Worm (Caenorhabditis elegans): ENCODE measurements around the gene uig-1.

uig-1 gene

ce11 chrV:13259527-13259926 is 36.3 kb downstream of the uig-1 start:
- no peak for TF ChIP-seq flt-1 (GFP tag; IDR thresholded peaks at IDR 0.05)
- TF ChIP-seq med-1 (GFP tag; optimal IDR thresholded peaks at IDR 0.05; ENCODE audit: insufficient read depth), result no peak

DNA sequence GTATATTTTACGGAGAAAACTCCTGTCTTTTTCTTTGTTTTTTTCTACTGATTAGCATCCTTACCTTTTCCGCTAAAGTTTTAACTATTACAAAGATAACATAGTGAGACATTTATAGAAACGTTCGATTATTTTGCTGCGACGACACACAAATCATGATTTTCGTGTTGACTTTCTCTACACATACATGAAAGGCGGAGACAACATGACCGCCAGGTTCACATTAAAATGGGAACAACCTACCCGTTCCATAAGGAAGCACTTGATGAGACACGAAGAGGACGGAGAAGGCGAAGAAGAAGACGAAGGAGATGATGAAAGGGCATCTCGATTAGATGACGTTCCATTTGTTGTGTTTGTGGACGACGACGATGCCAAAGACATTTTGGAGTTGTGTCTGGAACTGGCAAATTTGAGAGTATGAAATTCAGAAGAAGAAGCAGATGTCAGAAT is 36.8 kb downstream of the uig-1 start, which contains the start of gene C34D1.4:
TSS of gene C34D1.4 (minus strand) at position 403 of the 453 bp plus-strand sequence.
- TF ChIP-seq cog-1 (tag; optimal IDR thresholded peaks at IDR 0.05) (no peak), ref-1 (GFP tag; conservative IDR thresholded peaks at IDR 0.05) (no peak), ztf-23 (GFP tag; IDR thresholded peaks at IDR 0.05) (no peak), tab-1 (GFP tag; IDR thresholded peaks at IDR 0.05) (no peak), med-1 (GFP tag; optimal IDR thresholded peaks at IDR 0.05; ENCODE audit: insufficient read depth) (no peak), klf-2 (GFP tag; conservative IDR thresholded peaks at IDR 0.05) (no peak)

ce11 chrV:13252862-13253261 is 42.9 kb downstream of the uig-1 start:
- no peak for TF ChIP-seq flt-1 (GFP tag; IDR thresholded peaks at IDR 0.05)
- no peak for TF ChIP-seq ztf-23 (GFP tag; IDR thresholded peaks at IDR 0.05)
- TF ChIP-seq cog-1 (tag; optimal IDR thresholded peaks at IDR 0.05), result no peak
- TF ChIP-seq klf-2 (GFP tag; conservative IDR thresholded peaks at IDR 0.05), result no peak
- no peak for TF ChIP-seq med-1 (GFP tag; optimal IDR thresholded peaks at IDR 0.05; ENCODE audit: insufficient read depth)
- no peak for TF ChIP-seq tab-1 (GFP tag; IDR thresholded peaks at IDR 0.05)
- TF ChIP-seq ztf-29 (GFP tag; IDR thresholded peaks at IDR 0.05), result no peak
- no peak for TF ChIP-seq T22C8.4 (GFP tag; IDR thresholded peaks at IDR 0.05)
- TF ChIP-seq ref-1 (GFP tag; conservative IDR thresholded peaks at IDR 0.05), result no peak

DNA sequence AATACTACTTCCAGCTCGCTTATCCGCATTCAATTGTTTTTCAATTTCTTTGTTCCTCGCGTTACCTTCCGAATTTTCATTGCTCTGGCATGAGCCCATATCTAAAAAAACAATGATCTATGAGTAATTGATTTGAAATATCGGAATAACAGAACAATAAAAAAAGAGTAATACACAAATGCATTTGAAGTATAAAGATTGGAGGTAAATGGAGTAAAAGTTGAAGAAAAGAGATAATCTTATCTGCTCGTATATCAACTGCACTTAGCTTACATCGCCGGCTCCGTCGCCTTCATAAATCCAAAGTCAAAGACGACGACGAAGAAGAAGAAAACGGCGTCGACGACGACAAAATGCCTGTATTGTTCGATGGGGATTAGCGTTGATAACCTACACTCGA is 46.3 kb downstream of the uig-1 start, which contains the start of gene odr-3:
TSS of gene odr-3 (minus strand) at position 101 of the 400 bp plus-strand sequence.
- TF ChIP-seq T22C8.4 (GFP tag; IDR thresholded peaks at IDR 0.05), result no peak
- TF ChIP-seq cog-1 (tag; optimal IDR thresholded peaks at IDR 0.05), result no peak
- TF ChIP-seq ref-1 (GFP tag; conservative IDR thresholded peaks at IDR 0.05), result no peak
- TF ChIP-seq tab-1 (GFP tag; IDR thresholded peaks at IDR 0.05), result no peak
- TF ChIP-seq med-1 (GFP tag; optimal IDR thresholded peaks at IDR 0.05; ENCODE audit: insufficient read depth), result no peak
- TF ChIP-seq klf-2 (GFP tag; conservative IDR thresholded peaks at IDR 0.05), result no peak
- TF ChIP-seq flt-1 (GFP tag; IDR thresholded peaks at IDR 0.05), result no peak
- TF ChIP-seq ztf-23 (GFP tag; IDR thresholded peaks at IDR 0.05), result no peak
- TF ChIP-seq ztf-29 (GFP tag; IDR thresholded peaks at IDR 0.05), result no peak

- TF ChIP-seq flt-1 (GFP tag; IDR thresholded peaks at IDR 0.05) (no peak), T22C8.4 (GFP tag; IDR thresholded peaks at IDR 0.05) (no peak), klf-2 (GFP tag; conservative IDR thresholded peaks at IDR 0.05) (no peak), cog-1 (tag; optimal IDR thresholded peaks at IDR 0.05) (no peak), ref-1 (GFP tag; conservative IDR thresholded peaks at IDR 0.05) (no peak), med-1 (GFP tag; optimal IDR thresholded peaks at IDR 0.05; ENCODE audit: insufficient read depth) (no peak), tab-1 (GFP tag; IDR thresholded peaks at IDR 0.05) (no peak), ztf-29 (GFP tag; IDR thresholded peaks at IDR 0.05) (no peak), ztf-23 (GFP tag; IDR thresholded peaks at IDR 0.05) (no peak)
These were observed 52.6 kb downstream of the uig-1 start for ce11 chrV:13243205-13243604.

DNA sequence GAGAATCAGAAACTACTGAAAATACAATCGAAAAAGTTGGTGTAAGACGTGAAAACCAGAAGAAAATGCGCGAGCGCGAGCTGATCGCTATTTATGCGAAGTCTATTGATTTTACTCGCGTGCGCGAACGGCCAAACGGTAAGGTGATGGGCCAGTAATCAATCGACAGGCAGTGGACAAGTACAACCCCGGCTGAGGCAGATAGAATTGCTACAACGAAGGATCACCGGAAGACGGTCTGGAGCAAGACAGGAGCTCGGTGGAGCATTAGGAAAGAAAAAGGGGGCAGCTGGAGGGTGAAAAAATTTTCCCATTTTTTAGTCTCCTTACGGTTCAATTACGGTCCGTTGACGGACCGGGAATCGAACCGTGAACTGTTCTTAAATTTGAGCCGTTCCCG is 56.1 kb downstream of the uig-1 start:
- 0 out of 2 replicates have a peak, but pooled peaks have one; percentile 41 for TF ChIP-seq tab-1 (GFP tag; IDR thresholded peaks at IDR 0.05)

ce11 chrV:13236507-13236906 is 59.3 kb downstream of the uig-1 start, which contains the start of gene dmd-10:
dmd-10 (minus strand) TSS chrV:13236607.
- no peak for TF ChIP-seq cog-1 (tag; optimal IDR thresholded peaks at IDR 0.05)
- no peak for TF ChIP-seq ztf-29 (GFP tag; IDR thresholded peaks at IDR 0.05)
- no peak for TF ChIP-seq ref-1 (GFP tag; conservative IDR thresholded peaks at IDR 0.05)
- no peak for TF ChIP-seq ztf-23 (GFP tag; IDR thresholded peaks at IDR 0.05)
- no peak for TF ChIP-seq tab-1 (GFP tag; IDR thresholded peaks at IDR 0.05)
- TF ChIP-seq klf-2 (GFP tag; conservative IDR thresholded peaks at IDR 0.05), result no peak
- TF ChIP-seq med-1 (GFP tag; optimal IDR thresholded peaks at IDR 0.05; ENCODE audit: insufficient read depth), result no peak

DNA sequence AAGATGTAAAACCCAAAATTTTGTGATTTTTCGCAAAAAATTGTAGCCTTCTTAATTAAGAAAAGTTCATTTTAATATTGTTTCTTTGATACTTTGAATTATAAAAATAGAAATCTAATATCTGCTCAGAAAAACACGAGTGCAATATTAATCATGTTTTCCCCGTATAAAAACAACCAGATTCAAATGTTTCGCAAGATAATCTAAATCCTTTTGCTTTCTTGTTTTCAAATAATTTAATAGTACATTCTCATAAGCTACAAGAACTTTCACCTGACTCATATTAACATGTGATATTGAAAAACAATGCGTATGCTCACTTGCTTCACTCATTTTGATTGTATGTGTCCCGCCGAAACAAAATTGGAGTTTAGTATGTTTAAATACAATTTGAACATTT is 60.5 kb downstream of the uig-1 start:
- no peak for TF ChIP-seq tab-1 (GFP tag; IDR thresholded peaks at IDR 0.05)
- no peak for TF ChIP-seq cog-1 (tag; optimal IDR thresholded peaks at IDR 0.05)
- no peak for TF ChIP-seq ztf-23 (GFP tag; IDR thresholded peaks at IDR 0.05)
- no peak for TF ChIP-seq med-1 (GFP tag; optimal IDR thresholded peaks at IDR 0.05; ENCODE audit: insufficient read depth)
- TF ChIP-seq T22C8.4 (GFP tag; IDR thresholded peaks at IDR 0.05), result no peak
- no peak for TF ChIP-seq klf-2 (GFP tag; conservative IDR thresholded peaks at IDR 0.05)
- TF ChIP-seq flt-1 (GFP tag; IDR thresholded peaks at IDR 0.05), result no peak
- TF ChIP-seq ref-1 (GFP tag; conservative IDR thresholded peaks at IDR 0.05), result no peak
- TF ChIP-seq ztf-29 (GFP tag; IDR thresholded peaks at IDR 0.05), result no peak

ce11 chrV:13229538-13229937 is 66.2 kb downstream of the uig-1 start:
- TF ChIP-seq klf-2 (GFP tag; conservative IDR thresholded peaks at IDR 0.05), result no peak
- no peak for TF ChIP-seq T22C8.4 (GFP tag; IDR thresholded peaks at IDR 0.05)
- TF ChIP-seq med-1 (GFP tag; optimal IDR thresholded peaks at IDR 0.05; ENCODE audit: insufficient read depth), result no peak
- TF ChIP-seq tab-1 (GFP tag; IDR thresholded peaks at IDR 0.05), result no peak
- TF ChIP-seq ref-1 (GFP tag; conservative IDR thresholded peaks at IDR 0.05), result no peak
